Fruit fly (Drosophila melanogaster): ENCODE measurements around the gene CG2698.
A peak's percentile ranks its signal among the peaks of the same experiment; 100 is the strongest.

CG2698 gene

DNA sequence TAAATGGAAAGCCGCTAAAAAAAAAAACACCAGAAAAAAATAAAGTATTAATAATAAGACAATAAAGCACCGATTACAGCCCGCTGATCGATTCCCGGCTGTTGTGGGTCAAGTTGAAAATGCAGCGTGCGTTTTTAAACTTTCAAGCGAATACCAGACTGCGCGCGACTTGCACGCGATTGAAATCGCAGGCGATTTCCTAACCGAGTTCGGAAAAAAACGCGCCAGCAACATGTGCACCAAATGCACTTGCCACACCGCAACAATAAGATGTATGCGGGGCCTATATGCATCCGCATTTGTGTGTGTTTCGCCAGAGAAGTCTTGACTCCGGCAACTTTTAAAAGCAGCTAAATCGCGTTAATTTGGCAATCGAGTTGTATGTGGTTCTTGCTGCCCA is 9.9 kb upstream of the CG2698 start:
- no peak for TF ChIP-seq CG5204 (GFP tag; optimal IDR thresholded peaks at IDR 0.05)
- no peak for TF ChIP-seq kay (GFP tag; ENCODE audit: borderline replicate concordance)
- TF ChIP-seq Mnt (GFP tag; optimal IDR thresholded peaks at IDR 0.05), result no peak

DNA sequence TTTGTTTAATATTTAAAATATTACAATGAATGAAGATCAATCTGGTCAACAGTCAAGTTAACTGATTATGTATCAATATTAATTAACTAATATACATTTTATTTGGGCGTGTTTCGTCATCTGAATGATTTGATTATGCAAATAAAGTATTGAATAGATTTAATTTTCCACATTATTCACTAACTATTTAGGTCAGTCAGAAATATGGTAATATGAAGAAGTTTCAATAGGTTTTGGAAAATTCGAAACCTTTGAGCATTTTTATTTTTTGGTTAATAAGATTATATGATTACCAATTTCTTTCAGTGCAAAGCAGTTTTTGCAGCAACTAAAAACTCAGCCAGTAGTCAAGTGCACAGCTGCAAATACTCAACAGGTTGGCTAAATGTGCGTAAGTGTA is 9.3 kb upstream of the CG2698 start:
- no peak for TF ChIP-seq cic (GFP tag; optimal IDR thresholded peaks at IDR 0.05)
- no peak for TF ChIP-seq cnc (optimal IDR thresholded peaks at IDR 0.05)
- TF ChIP-seq toe (GFP tag; optimal IDR thresholded peaks at IDR 0.05), result no peak
- TF ChIP-seq CG5204 (GFP tag; optimal IDR thresholded peaks at IDR 0.05), result no peak
- TF ChIP-seq CG7101 (tag; optimal IDR thresholded peaks at IDR 0.05), result no peak
- no peak for TF ChIP-seq bab1 (GFP tag; optimal IDR thresholded peaks at IDR 0.05)
- no peak for TF ChIP-seq CG33017 (tag; optimal IDR thresholded peaks at IDR 0.05)
- TF ChIP-seq Clk (GFP tag; optimal IDR thresholded peaks at IDR 0.05), result no peak
- no peak for TF ChIP-seq CG12768 (GFP tag; optimal IDR thresholded peaks at IDR 0.05)
- no peak for TF ChIP-seq pad (GFP tag; optimal IDR thresholded peaks at IDR 0.05)

dm6 chr3R:7993506-7993905 is 7.9 kb upstream of the CG2698 start:
- TF ChIP-seq CG12768 (GFP tag; optimal IDR thresholded peaks at IDR 0.05) (peak; percentile 13), CG5204 (GFP tag; optimal IDR thresholded peaks at IDR 0.05) (no peak), CG7101 (tag; optimal IDR thresholded peaks at IDR 0.05) (no peak)

DNA sequence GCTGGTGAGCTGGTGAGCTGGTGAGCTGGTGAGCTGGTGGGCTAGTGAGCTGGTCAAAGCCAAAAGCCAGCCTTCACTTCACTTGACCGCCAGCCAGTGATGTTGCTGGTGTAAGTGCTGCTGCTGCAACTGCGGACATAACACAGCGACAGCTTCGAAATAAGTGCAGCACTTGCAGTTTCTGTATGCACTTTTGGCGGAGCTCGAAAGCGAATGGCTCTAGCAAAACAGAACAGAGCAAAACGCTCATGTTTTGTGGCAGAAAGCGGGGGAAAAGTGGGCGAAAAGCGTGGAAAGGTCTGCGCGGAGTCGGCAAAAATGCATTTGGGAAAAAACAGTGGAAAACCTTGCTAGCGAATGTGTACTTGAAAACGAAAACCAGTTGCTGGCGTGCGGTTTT is 6.7 kb upstream of the CG2698 start:
- peak; percentile 97 for TF ChIP-seq tj (GFP tag; optimal IDR thresholded peaks at IDR 0.05)
- no peak for TF ChIP-seq toe (GFP tag; optimal IDR thresholded peaks at IDR 0.05)

- TF ChIP-seq Crg-1 (GFP tag; optimal IDR thresholded peaks at IDR 0.05) (no peak), Clk (GFP tag; optimal IDR thresholded peaks at IDR 0.05) (no peak), CG11617 (GFP tag; optimal IDR thresholded peaks at IDR 0.05) (no peak), toe (GFP tag; optimal IDR thresholded peaks at IDR 0.05) (no peak), pad (GFP tag; optimal IDR thresholded peaks at IDR 0.05) (no peak), Hr96 (GFP tag; optimal IDR thresholded peaks at IDR 0.05) (no peak), CG5204 (GFP tag; optimal IDR thresholded peaks at IDR 0.05) (no peak), CG7101 (tag; optimal IDR thresholded peaks at IDR 0.05) (no peak), CG12768 (GFP tag; optimal IDR thresholded peaks at IDR 0.05) (no peak), Mnt (GFP tag; optimal IDR thresholded peaks at IDR 0.05) (no peak), cnc (optimal IDR thresholded peaks at IDR 0.05) (no peak), kay (GFP tag; ENCODE audit: borderline replicate concordance) (no peak), CG1620 (GFP tag; optimal IDR thresholded peaks at IDR 0.05) (peak; percentile 9), cic (GFP tag; optimal IDR thresholded peaks at IDR 0.05) (no peak), CG14711 (tag; optimal IDR thresholded peaks at IDR 0.05) (no peak), ovo (GFP tag; optimal IDR thresholded peaks at IDR 0.05) (no peak), CG33017 (tag; optimal IDR thresholded peaks at IDR 0.05) (no peak), tj (GFP tag; optimal IDR thresholded peaks at IDR 0.05) (peak; percentile 61), CG7045 (GFP tag; optimal IDR thresholded peaks at IDR 0.05) (no peak), bab1 (GFP tag; optimal IDR thresholded peaks at IDR 0.05) (peak; percentile 38)
Measured at dm6 chr3R:7995722-7996121, 5.6 kb upstream of the CG2698 start, which contains the start of gene Elovl7. TSS of gene Elovl7 (minus strand) at chr3R:7995852.

- TF ChIP-seq CG1620 (GFP tag; optimal IDR thresholded peaks at IDR 0.05) (no peak), bab1 (GFP tag; optimal IDR thresholded peaks at IDR 0.05) (no peak), pad (GFP tag; optimal IDR thresholded peaks at IDR 0.05) (no peak), kay (GFP tag; ENCODE audit: borderline replicate concordance) (no peak), cic (GFP tag; optimal IDR thresholded peaks at IDR 0.05) (no peak), CG7101 (tag; optimal IDR thresholded peaks at IDR 0.05) (no peak), CG11617 (GFP tag; optimal IDR thresholded peaks at IDR 0.05) (no peak), Clk (GFP tag; optimal IDR thresholded peaks at IDR 0.05) (no peak), CG5204 (GFP tag; optimal IDR thresholded peaks at IDR 0.05) (no peak), toe (GFP tag; optimal IDR thresholded peaks at IDR 0.05) (no peak), Crg-1 (GFP tag; optimal IDR thresholded peaks at IDR 0.05) (no peak)
Measured at dm6 chr3R:7998778-7999177, 2.6 kb upstream of the CG2698 start.

- TF ChIP-seq CG33017 (tag; optimal IDR thresholded peaks at IDR 0.05) (no peak), CG5204 (GFP tag; optimal IDR thresholded peaks at IDR 0.05) (peak; percentile 11), CG12768 (GFP tag; optimal IDR thresholded peaks at IDR 0.05) (peak; percentile 5), pad (GFP tag; optimal IDR thresholded peaks at IDR 0.05) (no peak), CG14711 (tag; optimal IDR thresholded peaks at IDR 0.05) (peak; percentile 23), kay (GFP tag; ENCODE audit: borderline replicate concordance) (peak; percentile 22), toe (GFP tag; optimal IDR thresholded peaks at IDR 0.05) (peak; percentile 8)
Measured at dm6 chr3R:7999530-8000116, 1.7 kb upstream of the CG2698 start, which contains the start of gene PIG-H. TSS of gene PIG-H (plus strand) at chr3R:7999832.

All from whole organism, adult.